1 fruit fly cellular context compared by ENCODE assay signal in genomic region chr3L:8299224-8300130, dm6.
TF ChIP-seq lines count a peak whose summit lies in the region.

Gene Arl5, minus strand, starts transcription at chr3L:8299839.
Gene CG13671, plus strand, starts transcription at chr3L:8300064.

TF ChIP-seq in whole organism, embryonic, 481 proteins besides CTCF, POLR2A, EP300 and RAD21 (continued from another document and continues in another):
- TF ChIP-seq run (tag; optimal IDR thresholded peaks at IDR 0.05; lab: Kevin White, UChicago) (no peak), Pdp1 (GFP tag; optimal IDR thresholded peaks at IDR 0.05; lab: Kevin White, UChicago) (peak; percentile 50 to 57), seq (GFP tag; IDR thresholded peaks at IDR 0.05; lab: Robert Waterston, UW) (peak; percentile 66; the same call in 1 of the 2 replicates), D19A (tag; optimal IDR thresholded peaks at IDR 0.05; lab: Kevin White, UChicago) (no peak), CG1832 (GFP tag; optimal IDR thresholded peaks at IDR 0.05; lab: Kevin White, UChicago) (no peak), NfI (GFP tag; optimal IDR thresholded peaks at IDR 0.05; lab: Kevin White, UChicago) (peak; percentile 61), chn (GFP tag; optimal IDR thresholded peaks at IDR 0.05; lab: Kevin White, UChicago) (peak; percentile 78), bowl (GFP tag; IDR thresholded peaks at IDR 0.05; lab: Robert Waterston, UW) (no peak), CG13287 (GFP tag; IDR thresholded peaks at IDR 0.05; lab: Robert Waterston, UW; ENCODE audit: partially characterized antibody) (peak; percentile 85), CG2875 (GFP tag; optimal IDR thresholded peaks at IDR 0.05; lab: Kevin White, UChicago) (peak; percentile 50), sim (GFP tag; IDR thresholded peaks at IDR 0.05; lab: Robert Waterston, UW) (0 out of 2 replicates have a peak, but pooled peaks have one; percentile 30), CG14050 (GFP tag; IDR thresholded peaks at IDR 0.05; lab: Robert Waterston, UW) (peak; percentile 67; the same call in 2 of the 3 replicates), Taf1 (GFP tag; IDR thresholded peaks at IDR 0.05; lab: Robert Waterston, UW) (peak; percentile 68), lbe (GFP tag; optimal IDR thresholded peaks at IDR 0.05; lab: Kevin White, UChicago) (peak; percentile 89), CG17612 (GFP tag; IDR thresholded peaks at IDR 0.05; lab: Robert Waterston, UW) (0 out of 2 replicates have a peak, but pooled peaks have one; percentile 33), eve (GFP tag; optimal IDR thresholded peaks at IDR 0.05; lab: Kevin White, UChicago) (no peak), gt (GFP tag; IDR thresholded peaks at IDR 0.05; lab: Robert Waterston, UW) (no peak), sens-2 (GFP tag; IDR thresholded peaks at IDR 0.05; lab: Robert Waterston, UW) (0 out of 2 replicates have a peak, but pooled peaks have one; percentile 17), crol (GFP tag; IDR thresholded peaks at IDR 0.05; lab: Robert Waterston, UW) (no peak; the same call in 1 of the 2 replicates), CG18764 (GFP tag; optimal IDR thresholded peaks at IDR 0.05; lab: Kevin White, UChicago) (peak; percentile 81), CG12942 (GFP tag; optimal IDR thresholded peaks at IDR 0.05; lab: Kevin White, UChicago) (peak; percentile 86), Meics (GFP tag; optimal IDR thresholded peaks at IDR 0.05; lab: Kevin White, UChicago) (peak; percentile 71), cwo (GFP tag; optimal IDR thresholded peaks at IDR 0.05; lab: Kevin White, UChicago) (peak; percentile 44), wor (GFP tag; IDR thresholded peaks at IDR 0.05; lab: Robert Waterston, UW) (peak; percentile 44; the same call in 1 of the 2 replicates), H15 (GFP tag; IDR thresholded peaks at IDR 0.05; lab: Robert Waterston, UW) (peak; percentile 83), CG10209 (GFP tag; optimal IDR thresholded peaks at IDR 0.05; lab: Kevin White, UChicago) (peak; percentile 76), ewg (GFP tag; optimal IDR thresholded peaks at IDR 0.05; lab: Kevin White, UChicago) (peak; percentile 49), stc (GFP tag; IDR thresholded peaks at IDR 0.05; lab: Robert Waterston, UW) (peak; percentile 61), gsb (GFP tag; IDR thresholded peaks at IDR 0.05; lab: Robert Waterston, UW) (no peak), CG8089 (GFP tag; optimal IDR thresholded peaks at IDR 0.05; lab: Kevin White, UChicago) (peak; percentile 24), CG7786 (GFP tag; optimal IDR thresholded peaks at IDR 0.05; lab: Kevin White, UChicago) (peak; percentile 27), CG3281 (GFP tag; optimal IDR thresholded peaks at IDR 0.05; lab: Kevin White, UChicago) (peak; percentile 72), Sox100B (GFP tag; optimal IDR thresholded peaks at IDR 0.05; lab: Kevin White, UChicago) (peak; percentile 66), unpg (GFP tag; optimal IDR thresholded peaks at IDR 0.05; lab: Kevin White, UChicago) (peak; percentile 78), ERR (GFP tag; optimal IDR thresholded peaks at IDR 0.05; lab: Kevin White, UChicago) (peak; percentile 13), ftz-f1 (GFP tag; optimal IDR thresholded peaks at IDR 0.05; lab: Kevin White, UChicago) (peak; percentile 74), Side (GFP tag; optimal IDR thresholded peaks at IDR 0.05; lab: Kevin White, UChicago) (peak; percentile 30), Dfd (GFP tag; optimal IDR thresholded peaks at IDR 0.05; lab: Kevin White, UChicago) (no peak), CG12299 (tag; optimal IDR thresholded peaks at IDR 0.05; lab: Kevin White, UChicago) (peak; percentile 22), tin (GFP tag; optimal IDR thresholded peaks at IDR 0.05; lab: Kevin White, UChicago) (peak; percentile 85), p53 (GFP tag; optimal IDR thresholded peaks at IDR 0.05; lab: Kevin White, UChicago) (no peak), Xrp1 (GFP tag; IDR thresholded peaks at IDR 0.05; lab: Robert Waterston, UW) (peak; percentile 89), shn (GFP tag; optimal IDR thresholded peaks at IDR 0.05; lab: Kevin White, UChicago) (peak; percentile 50), tup (GFP tag; optimal IDR thresholded peaks at IDR 0.05; lab: Kevin White, UChicago) (peak; percentile 68), PHDP (tag; optimal IDR thresholded peaks at IDR 0.05; lab: Kevin White, UChicago) (peak; percentile 74), CG31365 (tag; optimal IDR thresholded peaks at IDR 0.05; lab: Kevin White, UChicago) (no peak), CG9817 (tag; optimal IDR thresholded peaks at IDR 0.05; lab: Kevin White, UChicago) (no peak), NFAT (GFP tag; IDR thresholded peaks at IDR 0.05; lab: Robert Waterston, UW) (peak; percentile 54; the same call in 1 of the 2 replicates), sqz (GFP tag; optimal IDR thresholded peaks at IDR 0.05; lab: Kevin White, UChicago) (no peak), ken (GFP tag; IDR thresholded peaks at IDR 0.05; lab: Robert Waterston, UW) (peak; percentile 83), Opbp (GFP tag; IDR thresholded peaks at IDR 0.05; lab: Robert Waterston, UW; ENCODE audit: partially characterized antibody) (peak; percentile 64; the same call in 2 of the 3 replicates), CG8765 (GFP tag; IDR thresholded peaks at IDR 0.05; lab: Robert Waterston, UW) (peak; percentile 58; the same call in 1 of the 2 replicates), Scr (GFP tag; IDR thresholded peaks at IDR 0.05; lab: Robert Waterston, UW; ENCODE audit: partially characterized antibody) (peak; percentile 82), CG10654 (GFP tag; optimal IDR thresholded peaks at IDR 0.05; lab: Kevin White, UChicago) (peak; percentile 80), mirr (GFP tag; optimal IDR thresholded peaks at IDR 0.05; lab: Kevin White, UChicago) (peak; percentile 27), nerfin-2 (GFP tag; IDR thresholded peaks at IDR 0.05; lab: Robert Waterston, UW; ENCODE audit: partially characterized antibody) (no peak; the same call in 1 of the 2 replicates), CG2120 (GFP tag; optimal IDR thresholded peaks at IDR 0.05; lab: Kevin White, UChicago) (peak; percentile 84), emc (GFP tag; optimal IDR thresholded peaks at IDR 0.05; lab: Kevin White, UChicago) (no peak), CG7928 (GFP tag; optimal IDR thresholded peaks at IDR 0.05; lab: Kevin White, UChicago) (peak; percentile 47), Oli (tag; optimal IDR thresholded peaks at IDR 0.05; lab: Kevin White, UChicago) (peak; percentile 46), wdn (GFP tag; IDR thresholded peaks at IDR 0.05; lab: Robert Waterston, UW) (peak; percentile 49; the same call in 1 of the 2 replicates), Kr (GFP tag; optimal IDR thresholded peaks at IDR 0.05; lab: Kevin White, UChicago) (no peak), tgo (GFP tag; IDR thresholded peaks at IDR 0.05; lab: Robert Waterston, UW) (peak; percentile 80), CG1647 (GFP tag; optimal IDR thresholded peaks at IDR 0.05; lab: Kevin White, UChicago) (peak; percentile 70), nom (GFP tag; optimal IDR thresholded peaks at IDR 0.05; lab: Kevin White, UChicago) (peak; percentile 1), CG3163 (GFP tag; optimal IDR thresholded peaks at IDR 0.05; lab: Kevin White, UChicago) (peak; percentile 60), peb (GFP tag; IDR thresholded peaks at IDR 0.05; lab: Robert Waterston, UW) (peak; percentile 52), nerfin-1 (tag; optimal IDR thresholded peaks at IDR 0.05; lab: Kevin White, UChicago) (no peak), E2f2 (GFP tag; IDR thresholded peaks at IDR 0.05; lab: Robert Waterston, UW) (peak; percentile 73), CoRest (tag; optimal IDR thresholded peaks at IDR 0.05; lab: Kevin White, UChicago) (peak; percentile 64), Sox102F (GFP tag; optimal IDR thresholded peaks at IDR 0.05; lab: Kevin White, UChicago) (no peak), Nf-YA (GFP tag; IDR thresholded peaks at IDR 0.05; lab: Robert Waterston, UW) (peak; percentile 74), Adf1 (GFP tag; IDR thresholded peaks at IDR 0.05; lab: Robert Waterston, UW) (peak; percentile 21), br (optimal IDR thresholded peaks at IDR 0.05; lab: Kevin White, UChicago) (no peak), vvl (GFP tag; IDR thresholded peaks at IDR 0.05; lab: Robert Waterston, UW) (peak; percentile 91), nmo (GFP tag; optimal IDR thresholded peaks at IDR 0.05; lab: Kevin White, UChicago) (peak; percentile 81), CG18011 (GFP tag; optimal IDR thresholded peaks at IDR 0.05; lab: Kevin White, UChicago) (peak; percentile 72), zen2 (GFP tag; IDR thresholded peaks at IDR 0.05; lab: Robert Waterston, UW; ENCODE audit: partially characterized antibody) (peak; percentile 44; the same call in 2 of the 3 replicates), CG11696 (GFP tag; IDR thresholded peaks at IDR 0.05; lab: Robert Waterston, UW) (no peak; the same call in 1 of the 2 replicates), zf30C (GFP tag; optimal IDR thresholded peaks at IDR 0.05; lab: Kevin White, UChicago) (no peak), MESR4 (GFP tag; optimal IDR thresholded peaks at IDR 0.05; lab: Kevin White, UChicago) (peak; percentile 83), Sry-δ (GFP tag; optimal IDR thresholded peaks at IDR 0.05; lab: Kevin White, UChicago) (peak; percentile 68), Ravus (GFP tag; IDR thresholded peaks at IDR 0.05; lab: Robert Waterston, UW) (peak; percentile 24), Dad (GFP tag; optimal IDR thresholded peaks at IDR 0.05; lab: Kevin White, UChicago) (peak; percentile 44), CG10431 (GFP tag; optimal IDR thresholded peaks at IDR 0.05; lab: Kevin White, UChicago) (no peak), CG16815 (GFP tag; optimal IDR thresholded peaks at IDR 0.05; lab: Kevin White, UChicago) (peak; percentile 56), CG2199 (GFP tag; IDR thresholded peaks at IDR 0.05; lab: Robert Waterston, UW) (no peak), CG6254 (GFP tag; optimal IDR thresholded peaks at IDR 0.05; lab: Kevin White, UChicago) (no peak), CG17829 (tag; optimal IDR thresholded peaks at IDR 0.05; lab: Kevin White, UChicago) (peak; percentile 79), dpn (GFP tag; optimal IDR thresholded peaks at IDR 0.05; lab: Kevin White, UChicago) (peak; percentile 66 to 89), Neu2 (GFP tag; optimal IDR thresholded peaks at IDR 0.05; lab: Kevin White, UChicago; ENCODE audit: borderline replicate concordance) (no peak), CG11093 (GFP tag; IDR thresholded peaks at IDR 0.05; lab: Robert Waterston, UW) (peak; percentile 63), grau (tag; optimal IDR thresholded peaks at IDR 0.05; lab: Kevin White, UChicago) (peak; percentile 65), CG11723 (GFP tag; optimal IDR thresholded peaks at IDR 0.05; lab: Kevin White, UChicago) (peak; percentile 45), maf-S (GFP tag; optimal IDR thresholded peaks at IDR 0.05; lab: Kevin White, UChicago) (peak; percentile 55), ase (GFP tag; IDR thresholded peaks at IDR 0.05; lab: Robert Waterston, UW) (peak; percentile 75), lilli (GFP tag; optimal IDR thresholded peaks at IDR 0.05; lab: Kevin White, UChicago) (peak; percentile 85), tna (GFP tag; IDR thresholded peaks at IDR 0.05; lab: Robert Waterston, UW; ENCODE audit: partially characterized antibody) (no peak), CG1529 (GFP tag; optimal IDR thresholded peaks at IDR 0.05; lab: Kevin White, UChicago) (peak; percentile 10), CG33213 (GFP tag; optimal IDR thresholded peaks at IDR 0.05; lab: Kevin White, UChicago) (peak; percentile 74), CG17912 (GFP tag; optimal IDR thresholded peaks at IDR 0.05; lab: Kevin White, UChicago) (no peak), pan (optimal IDR thresholded peaks at IDR 0.05; lab: Kevin White, UChicago) (no peak), pan (GFP tag; optimal IDR thresholded peaks at IDR 0.05 in 1 of 2, IDR thresholded peaks at IDR 0.05 in 1 of 2) (peak in 1 of 2 experiments; percentile 81), CG15269 (tag; optimal IDR thresholded peaks at IDR 0.05; lab: Kevin White, UChicago) (no peak), bigmax (GFP tag; optimal IDR thresholded peaks at IDR 0.05; lab: Kevin White, UChicago) (no peak), slp2 (GFP tag; optimal IDR thresholded peaks at IDR 0.05; lab: Kevin White, UChicago) (no peak), phol (tag; optimal IDR thresholded peaks at IDR 0.05; lab: Kevin White, UChicago) (peak; percentile 86), Lpt (GFP tag; optimal IDR thresholded peaks at IDR 0.05; lab: Kevin White, UChicago) (no peak), zen (tag; optimal IDR thresholded peaks at IDR 0.05; lab: Kevin White, UChicago) (peak; percentile 90), CG34376 (GFP tag; optimal IDR thresholded peaks at IDR 0.05; lab: Kevin White, UChicago) (peak; percentile 75), Rx (GFP tag; IDR thresholded peaks at IDR 0.05; lab: Robert Waterston, UW) (peak; percentile 70), Oaz (GFP tag; IDR thresholded peaks at IDR 0.05; lab: Robert Waterston, UW) (0 out of 2 replicates have a peak, but pooled peaks have one; percentile 30), CG42726 (GFP tag; IDR thresholded peaks at IDR 0.05; lab: Robert Waterston, UW; ENCODE audit: partially characterized antibody) (no peak; the same call in 1 of the 2 replicates), CG2116 (GFP tag; optimal IDR thresholded peaks at IDR 0.05; lab: Kevin White, UChicago) (peak; percentile 86), btn (GFP tag; optimal IDR thresholded peaks at IDR 0.05; lab: Kevin White, UChicago) (peak; percentile 28), pfk (GFP tag; optimal IDR thresholded peaks at IDR 0.05; lab: Kevin White, UChicago) (no peak), scrt (GFP tag; optimal IDR thresholded peaks at IDR 0.05; lab: Kevin White, UChicago) (peak; percentile 59), pnt (GFP tag; optimal IDR thresholded peaks at IDR 0.05; lab: Kevin White, UChicago) (peak; percentile 43), Stat92E (GFP tag; optimal IDR thresholded peaks at IDR 0.05; lab: Kevin White, UChicago) (peak in 1 of 3 experiments; percentile 10), CG13296 (GFP tag; optimal IDR thresholded peaks at IDR 0.05; lab: Kevin White, UChicago) (peak; percentile 66), CG6683 (GFP tag; optimal IDR thresholded peaks at IDR 0.05; lab: Kevin White, UChicago) (peak; percentile 43), CG3995 (GFP tag; optimal IDR thresholded peaks at IDR 0.05; lab: Kevin White, UChicago) (peak; percentile 40), CG7357 (GFP tag; IDR thresholded peaks at IDR 0.05; lab: Robert Waterston, UW) (peak; percentile 23; the same call in 1 of the 3 replicates), toy (GFP tag; IDR thresholded peaks at IDR 0.05; lab: Robert Waterston, UW) (no peak), CkIIα-i1 (GFP tag; IDR thresholded peaks at IDR 0.05; lab: Robert Waterston, UW) (no peak), Sry-β (GFP tag; optimal IDR thresholded peaks at IDR 0.05; lab: Kevin White, UChicago) (peak; percentile 8), corto (GFP tag; optimal IDR thresholded peaks at IDR 0.05; lab: Kevin White, UChicago) (no peak), twi (tag; optimal IDR thresholded peaks at IDR 0.05; lab: Kevin White, UChicago) (peak; percentile 49)
